Worm (Caenorhabditis elegans) whole organism, L1 larva: Measurements from ENCODE around the gene Y69A2AR.24.

ENCODE experiments used
- rnt-1 ChIP-seq: sonication (generic microtip); optimal IDR thresholded peaks from 2 replicates; lab custom pipeline; 2016; ENCODE audit warnings: mild to moderate bottlenecking, missing genetic modification characterization, moderate library complexity, missing compliant biosample characterization
- zag-1 ChIP-seq: fragments of 150-350 bp; optimal IDR thresholded peaks from 2 replicates; lab custom pipeline; 2014; ENCODE audit warnings: missing biosample characterization, missing genetic modification characterization

DNA sequence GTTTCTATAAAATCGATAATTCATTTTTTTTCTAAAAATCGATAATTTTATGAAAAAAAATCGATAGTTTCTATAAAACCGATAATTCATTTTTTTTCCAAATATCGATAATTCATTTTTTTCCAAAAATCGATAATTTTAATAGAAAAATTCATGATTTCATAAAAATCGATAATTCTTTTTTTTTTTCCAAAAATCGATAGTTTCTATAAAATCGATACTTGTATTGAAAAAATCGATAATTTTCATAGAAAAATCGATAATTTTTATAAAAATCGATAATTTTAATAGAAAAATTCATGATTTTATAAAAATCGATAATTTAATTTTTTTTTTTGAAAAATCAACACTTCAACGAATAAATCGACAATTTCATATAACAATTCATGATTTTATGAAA lies 34.6 kb downstream of the Y69A2AR.24 start:
- TF ChIP-seq zag-1 (tag; lab: Kevin White, UChicago) (no peak), rnt-1 (tag; lab: Kevin White, UChicago) (no peak)
